Fruit fly (Drosophila melanogaster): ENCODE measurements around the gene Nprl2.

Gene Nprl2

dm6 chrX:16886551-16886950 lies 2.4 kb upstream of the Nprl2 start, which contains the start of the genes DENR and CG4880:
TSS of gene DENR (minus strand) at chrX:16886560.
TSS of gene CG4880 (plus strand) at chrX:16886818.
- TF ChIP-seq Myc (optimal IDR thresholded peaks at IDR 0.05) (no peak), h (optimal IDR thresholded peaks at IDR 0.05) (no peak), Sin3A (optimal IDR thresholded peaks at IDR 0.05) (no peak), psq (optimal IDR thresholded peaks at IDR 0.05) (no peak), insv (optimal IDR thresholded peaks at IDR 0.05) (no peak)

- TF ChIP-seq Myc (optimal IDR thresholded peaks at IDR 0.05) (no peak), h (optimal IDR thresholded peaks at IDR 0.05) (no peak), ttk (optimal IDR thresholded peaks at IDR 0.05) (no peak), insv (optimal IDR thresholded peaks at IDR 0.05) (no peak), psq (optimal IDR thresholded peaks at IDR 0.05) (no peak), Sin3A (optimal IDR thresholded peaks at IDR 0.05) (no peak)
Measured at dm6 chrX:16881015-16881414, 3.1 kb downstream of the Nprl2 start, which contains the start of gene CG4872. TSS of gene CG4872 (plus strand) at chrX:16881347.

dm6 chrX:16880013-16880412 lies 4.2 kb downstream of the Nprl2 start:
- TF ChIP-seq Myc (optimal IDR thresholded peaks at IDR 0.05) (no peak), psq (optimal IDR thresholded peaks at IDR 0.05) (no peak), Sin3A (optimal IDR thresholded peaks at IDR 0.05) (no peak), ttk (optimal IDR thresholded peaks at IDR 0.05) (no peak), insv (optimal IDR thresholded peaks at IDR 0.05) (no peak), h (optimal IDR thresholded peaks at IDR 0.05) (no peak)

- TF ChIP-seq insv (optimal IDR thresholded peaks at IDR 0.05) (no peak), h (optimal IDR thresholded peaks at IDR 0.05) (no peak), Sin3A (optimal IDR thresholded peaks at IDR 0.05) (no peak), Myc (optimal IDR thresholded peaks at IDR 0.05) (no peak), psq (optimal IDR thresholded peaks at IDR 0.05) (no peak), ttk (optimal IDR thresholded peaks at IDR 0.05) (no peak)
Measured at dm6 chrX:16876425-16876824, 7.7 kb downstream of the Nprl2 start, which contains the start of gene CG13003. TSS of gene CG13003 (minus strand) at chrX:16876544.

dm6 chrX:16874671-16875070 lies 9.5 kb downstream of the Nprl2 start:
- no peak for TF ChIP-seq h (optimal IDR thresholded peaks at IDR 0.05)
- no peak for TF ChIP-seq Myc (optimal IDR thresholded peaks at IDR 0.05)
- no peak for TF ChIP-seq ttk (optimal IDR thresholded peaks at IDR 0.05)
- no peak for TF ChIP-seq insv (optimal IDR thresholded peaks at IDR 0.05)
- TF ChIP-seq psq (optimal IDR thresholded peaks at IDR 0.05): no peak
- no peak for TF ChIP-seq Sin3A (optimal IDR thresholded peaks at IDR 0.05)

DNA sequence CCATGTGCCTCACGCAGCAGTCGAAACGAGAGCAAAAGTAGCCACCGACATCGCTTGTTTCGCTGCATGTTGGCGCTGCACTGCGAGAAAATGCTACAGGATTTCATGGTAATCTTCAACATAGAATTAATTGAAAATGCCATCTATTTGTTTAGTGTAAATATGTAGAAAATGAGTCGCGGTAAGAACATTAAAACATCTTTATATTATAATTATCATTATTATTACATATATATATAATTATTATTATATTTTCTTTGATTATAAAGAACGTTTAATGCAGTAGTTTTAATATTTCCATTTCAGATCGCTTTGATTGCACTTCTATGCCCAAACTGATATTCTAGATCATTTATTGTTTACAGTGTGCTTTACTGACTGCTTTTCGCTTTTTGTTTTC lies 11.1 kb downstream of the Nprl2 start:
- no peak for TF ChIP-seq psq (optimal IDR thresholded peaks at IDR 0.05)
- TF ChIP-seq h (optimal IDR thresholded peaks at IDR 0.05): no peak
- TF ChIP-seq ttk (optimal IDR thresholded peaks at IDR 0.05): no peak
- no peak for TF ChIP-seq Myc (optimal IDR thresholded peaks at IDR 0.05)
- TF ChIP-seq insv (optimal IDR thresholded peaks at IDR 0.05): no peak
- no peak for TF ChIP-seq Sin3A (optimal IDR thresholded peaks at IDR 0.05)

DNA sequence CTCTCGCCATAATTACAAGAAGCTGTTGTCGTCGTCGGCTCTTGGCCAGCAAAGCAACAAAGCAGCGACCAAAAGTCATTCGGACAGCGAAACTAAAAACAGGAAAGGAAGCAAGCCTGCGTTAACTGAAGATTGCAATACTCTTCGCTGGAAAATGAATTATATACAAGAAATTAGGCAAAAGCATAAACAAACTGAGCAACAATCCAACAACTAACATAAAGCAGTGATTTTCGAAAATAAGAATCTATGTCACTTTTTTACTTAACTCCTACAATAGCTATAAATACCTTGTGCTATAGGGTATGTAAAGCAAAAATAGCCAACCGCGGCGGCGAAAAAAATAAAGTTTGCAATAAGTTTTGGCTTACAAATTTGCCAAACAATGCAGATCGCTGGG lies 12.4 kb downstream of the Nprl2 start:
- TF ChIP-seq ttk (optimal IDR thresholded peaks at IDR 0.05): no peak
- no peak for TF ChIP-seq Sin3A (optimal IDR thresholded peaks at IDR 0.05)
- TF ChIP-seq h (optimal IDR thresholded peaks at IDR 0.05): no peak
- TF ChIP-seq Myc (optimal IDR thresholded peaks at IDR 0.05): no peak
- TF ChIP-seq psq (optimal IDR thresholded peaks at IDR 0.05): no peak
- no peak for TF ChIP-seq insv (optimal IDR thresholded peaks at IDR 0.05)

DNA sequence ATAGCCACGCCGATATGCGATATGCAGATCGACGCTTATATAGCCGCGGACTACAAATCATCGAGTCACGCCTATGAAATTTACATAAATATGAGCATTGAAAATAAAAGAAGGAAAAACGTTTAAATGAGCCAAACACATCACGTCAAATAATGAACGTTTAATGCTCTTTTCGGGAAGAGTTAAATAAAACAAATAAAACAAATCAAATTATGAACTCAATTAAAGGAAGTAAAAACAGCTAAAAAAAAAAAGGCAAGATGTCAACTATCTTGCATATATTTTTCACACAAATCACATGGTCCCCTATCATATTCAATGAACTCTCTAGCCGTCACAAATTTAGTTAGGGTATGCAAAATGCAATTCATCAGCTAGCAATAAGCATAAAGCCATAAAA lies 16.5 kb downstream of the Nprl2 start:
- TF ChIP-seq psq (optimal IDR thresholded peaks at IDR 0.05) (no peak), Myc (optimal IDR thresholded peaks at IDR 0.05) (no peak), ttk (optimal IDR thresholded peaks at IDR 0.05) (no peak), h (optimal IDR thresholded peaks at IDR 0.05) (no peak)

dm6 chrX:16859732-16860131 lies 24.4 kb downstream of the Nprl2 start:
- TF ChIP-seq h (optimal IDR thresholded peaks at IDR 0.05): no peak
- TF ChIP-seq insv (optimal IDR thresholded peaks at IDR 0.05): no peak
- TF ChIP-seq Sin3A (optimal IDR thresholded peaks at IDR 0.05): no peak
- no peak for TF ChIP-seq ttk (optimal IDR thresholded peaks at IDR 0.05)
- TF ChIP-seq Myc (optimal IDR thresholded peaks at IDR 0.05): no peak
- no peak for TF ChIP-seq psq (optimal IDR thresholded peaks at IDR 0.05)

DNA sequence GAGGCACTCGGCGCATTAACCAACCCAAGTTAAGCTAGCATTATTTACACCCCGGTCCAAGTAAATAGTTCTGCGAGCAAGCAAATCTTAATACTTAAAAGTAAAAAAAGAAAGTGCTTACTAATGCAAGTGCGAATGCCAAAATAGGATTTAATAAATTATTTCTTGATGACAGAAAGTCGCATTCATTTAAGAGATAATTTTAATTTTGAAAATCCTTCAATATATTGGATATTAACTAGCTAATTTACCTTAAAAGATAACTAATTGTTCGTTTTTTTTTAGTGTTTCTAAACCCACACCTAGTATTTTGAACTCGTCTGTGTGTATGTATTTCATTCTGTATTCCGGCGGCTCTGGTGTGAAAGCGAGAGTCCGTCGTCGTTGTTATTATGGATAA lies 29.4 kb downstream of the Nprl2 start:
- TF ChIP-seq psq (optimal IDR thresholded peaks at IDR 0.05) (no peak), ttk (optimal IDR thresholded peaks at IDR 0.05) (no peak), insv (optimal IDR thresholded peaks at IDR 0.05) (no peak), Myc (optimal IDR thresholded peaks at IDR 0.05) (no peak), Sin3A (optimal IDR thresholded peaks at IDR 0.05) (no peak), h (optimal IDR thresholded peaks at IDR 0.05) (no peak)

DNA sequence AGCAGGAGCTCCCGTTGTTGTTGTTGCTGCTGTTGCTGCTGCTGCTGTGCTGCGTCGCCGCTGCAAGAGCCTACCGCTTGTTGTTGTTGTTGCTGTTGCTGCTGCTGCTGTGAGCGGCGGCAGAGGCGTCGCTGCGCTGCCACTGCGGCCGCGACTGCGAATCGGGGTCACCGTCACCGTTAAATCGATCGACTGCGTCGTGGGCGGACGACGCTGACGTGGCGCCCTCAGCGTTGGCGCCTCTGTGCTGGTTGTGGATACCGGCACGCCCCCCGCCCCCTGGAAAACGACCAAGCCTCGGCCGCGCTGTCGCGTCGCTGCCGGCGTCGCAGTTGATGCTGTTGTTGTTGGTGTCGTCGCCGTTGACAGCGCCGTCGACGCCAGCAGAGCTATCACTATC lies 34.6 kb downstream of the Nprl2 start:
- TF ChIP-seq Sin3A (optimal IDR thresholded peaks at IDR 0.05): no peak
- no peak for TF ChIP-seq ttk (optimal IDR thresholded peaks at IDR 0.05)
- TF ChIP-seq h (optimal IDR thresholded peaks at IDR 0.05): no peak
- no peak for TF ChIP-seq insv (optimal IDR thresholded peaks at IDR 0.05)
- no peak for TF ChIP-seq psq (optimal IDR thresholded peaks at IDR 0.05)
- TF ChIP-seq Myc (optimal IDR thresholded peaks at IDR 0.05): no peak

- TF ChIP-seq h (optimal IDR thresholded peaks at IDR 0.05) (no peak), ttk (optimal IDR thresholded peaks at IDR 0.05) (no peak), Myc (optimal IDR thresholded peaks at IDR 0.05) (no peak), psq (optimal IDR thresholded peaks at IDR 0.05) (no peak), Sin3A (optimal IDR thresholded peaks at IDR 0.05) (no peak), insv (optimal IDR thresholded peaks at IDR 0.05) (no peak)
Measured at dm6 chrX:16848978-16849377, 35.2 kb downstream of the Nprl2 start.

dm6 chrX:16846575-16846974 lies 37.6 kb downstream of the Nprl2 start:
- no peak for TF ChIP-seq Myc (optimal IDR thresholded peaks at IDR 0.05)
- TF ChIP-seq insv (optimal IDR thresholded peaks at IDR 0.05): no peak
- no peak for TF ChIP-seq psq (optimal IDR thresholded peaks at IDR 0.05)
- no peak for TF ChIP-seq ttk (optimal IDR thresholded peaks at IDR 0.05)
- TF ChIP-seq Sin3A (optimal IDR thresholded peaks at IDR 0.05): no peak
- no peak for TF ChIP-seq h (optimal IDR thresholded peaks at IDR 0.05)

Measured in Kc167 (cell line).